Fruit fly (Drosophila melanogaster) whole organism, adult: ENCODE results near the gene CG15382.
A peak's percentile ranks its signal among the peaks of the same experiment; 100 is the strongest.

Source experiments
- CG7045 ChIP-seq: fragments of 200-800 bp; sonication (Bioruptor generic); optimal IDR thresholded peaks from 2 replicates; lab custom pipeline; 2017; ENCODE audit warnings: missing biosample characterization, mild to moderate bottlenecking, missing genetic modification characterization
- CG7101 ChIP-seq: fragments of 200-800 bp; sonication (Bioruptor generic); optimal IDR thresholded peaks from 2 replicates; lab custom pipeline; 2018; ENCODE audit warnings: missing biosample characterization, mild to moderate bottlenecking, missing genetic modification characterization, moderate library complexity
- bab1 ChIP-seq: fragments of 200-800 bp; sonication (Bioruptor generic); optimal IDR thresholded peaks from 3 replicates; lab custom pipeline; 2019; ENCODE audit warnings: missing biosample characterization, mild to moderate bottlenecking, missing genetic modification characterization, moderate library complexity
- cic ChIP-seq: fragments of 200-800 bp; sonication (Bioruptor generic); optimal IDR thresholded peaks from 2 replicates; lab custom pipeline; 2017; ENCODE audit warnings: missing biosample characterization, mild to moderate bottlenecking, missing genetic modification characterization, moderate library complexity
- kay ChIP-seq: fragments of 200-800 bp; sonication (Bioruptor generic); peaks from one replicate; lab custom pipeline; 2016; ENCODE audit warnings: missing biosample characterization, missing genetic modification characterization, borderline replicate concordance

dm6 chr2L:2133009-2133408 lies 22.5 kb upstream of the CG15382 start:
- TF ChIP-seq cic (GFP tag; lab: Kevin White, UChicago): no peak
- TF ChIP-seq bab1: peak; percentile 15
- TF ChIP-seq CG7045 (GFP tag; lab: Kevin White, UChicago): no peak
- TF ChIP-seq kay: no peak
- peak; percentile 16 for TF ChIP-seq CG7101
